Fruit fly (Drosophila melanogaster) whole organism, embryonic: ENCODE results near the gene scramb2.

Experiments used
- Bdp1 ChIP-seq: fragments of 200-800 bp; sonication (Bioruptor generic); optimal IDR thresholded peaks from 3 replicates; lab custom pipeline; 2016; ENCODE audit warnings: missing biosample characterization, missing genetic modification characterization
- C15 ChIP-seq: fragments of 200-800 bp; sonication (Bioruptor generic); IDR thresholded peaks from 3 replicates; pipeline ENCODE4 v1.3.6; 2022; ENCODE audit warnings: missing biosample characterization, missing genetic modification characterization
- CG11093 ChIP-seq: fragments of 200-800 bp; sonication (Bioruptor generic); IDR thresholded peaks from 3 replicates; pipeline ENCODE4 v1.3.6; 2022; ENCODE audit warnings: missing biosample characterization, missing genetic modification characterization
- CG12071 ChIP-seq: fragments of 200-800 bp; sonication (Bioruptor generic); optimal IDR thresholded peaks from 3 replicates; lab custom pipeline; 2018; ENCODE audit warnings: missing biosample characterization, mild to moderate bottlenecking, missing genetic modification characterization
- CG12236 ChIP-seq: fragments of 200-800 bp; sonication (Bioruptor generic); optimal IDR thresholded peaks from 2 replicates; lab custom pipeline; 2016; ENCODE audit warnings: missing biosample characterization, missing genetic modification characterization
- CG12299 ChIP-seq: fragments of 200-800 bp; sonication (Bioruptor generic); optimal IDR thresholded peaks from 2 replicates; lab custom pipeline; 2018; ENCODE audit warnings: missing biosample characterization, mild to moderate bottlenecking, missing genetic modification characterization
- CG14860 ChIP-seq: fragments of 200-800 bp; sonication (Bioruptor generic); IDR thresholded peaks from 3 replicates; pipeline ENCODE4 v1.3.6; 2022; ENCODE audit warnings: missing biosample characterization, missing genetic modification characterization; ENCODE audit not compliant: partially characterized antibody
- CG14965 ChIP-seq: fragments of 200-800 bp; sonication (Bioruptor generic); optimal IDR thresholded peaks from 2 replicates; lab custom pipeline; 2016; ENCODE audit warnings: missing biosample characterization, missing genetic modification characterization, borderline replicate concordance
- CG15073 ChIP-seq: fragments of 200-800 bp; sonication (Bioruptor generic); optimal IDR thresholded peaks from 2 replicates; lab custom pipeline; 2016; ENCODE audit warnings: missing biosample characterization, missing genetic modification characterization
- CG16813 ChIP-seq: fragments of 200-800 bp; sonication (Bioruptor generic); IDR thresholded peaks from 3 replicates; pipeline ENCODE4 v1.3.6; 2022; ENCODE audit warnings: missing biosample characterization, missing genetic modification characterization; ENCODE audit not compliant: partially characterized antibody
- CG16815 ChIP-seq: fragments of 200-800 bp; sonication (Bioruptor generic); optimal IDR thresholded peaks from 3 replicates; lab custom pipeline; 2017; ENCODE audit warnings: missing biosample characterization, mild to moderate bottlenecking, missing genetic modification characterization
- CG17385 ChIP-seq: fragments of 200-800 bp; sonication (Bioruptor generic); optimal IDR thresholded peaks from 3 replicates; lab custom pipeline; 2018; ENCODE audit warnings: missing biosample characterization, mild to moderate bottlenecking, missing genetic modification characterization
- CG17612 ChIP-seq: fragments of 200-800 bp; sonication (Bioruptor generic); IDR thresholded peaks from 2 replicates; pipeline ENCODE4 v1.3.6; 2022; ENCODE audit warnings: missing biosample characterization, missing genetic modification characterization
- CG32532 ChIP-seq: fragments of 200-800 bp; sonication (Bioruptor generic); IDR thresholded peaks from 2 replicates; pipeline ENCODE4 v1.3.6; 2022; ENCODE audit warnings: missing biosample characterization, missing genetic modification characterization
- CG3281 ChIP-seq: fragments of 200-800 bp; sonication (Bioruptor generic); optimal IDR thresholded peaks from 3 replicates; lab custom pipeline; 2017; ENCODE audit warnings: missing biosample characterization, mild to moderate bottlenecking, missing genetic modification characterization
- CG4617 ChIP-seq: fragments of 200-800 bp; sonication (Bioruptor generic); optimal IDR thresholded peaks from 3 replicates; lab custom pipeline; 2016; ENCODE audit warnings: missing biosample characterization, missing genetic modification characterization, borderline replicate concordance
- CG6254 ChIP-seq: fragments of 200-800 bp; sonication (Bioruptor generic); optimal IDR thresholded peaks from 3 replicates; lab custom pipeline; 2017; ENCODE audit warnings: mild to moderate bottlenecking, missing biosample characterization, missing genetic modification reagents, missing genetic modification characterization
- CG6683 ChIP-seq: fragments of 200-800 bp; sonication (Bioruptor generic); optimal IDR thresholded peaks from 2 replicates; lab custom pipeline; 2017; ENCODE audit warnings: missing biosample characterization, mild to moderate bottlenecking, missing genetic modification characterization, missing genetic modification reagents
- CG6689 ChIP-seq: fragments of 200-800 bp; sonication (Bioruptor generic); IDR thresholded peaks from 2 replicates; pipeline ENCODE4 v1.3.6; 2022; ENCODE audit warnings: missing biosample characterization, missing genetic modification characterization
- CG8388 ChIP-seq: fragments of 200-800 bp; sonication (Bioruptor generic); optimal IDR thresholded peaks from 2 replicates; lab custom pipeline; 2019; ENCODE audit warnings: missing biosample characterization, mild to moderate bottlenecking, missing genetic modification characterization, moderate library complexity
- CG9876 ChIP-seq: fragments of 200-800 bp; sonication (Bioruptor generic); optimal IDR thresholded peaks from 2 replicates; lab custom pipeline; 2016; ENCODE audit warnings: missing biosample characterization, missing genetic modification characterization
- D19A ChIP-seq: fragments of 200-800 bp; optimal IDR thresholded peaks from 3 replicates; lab custom pipeline; 2019; ENCODE audit warnings: missing biosample characterization, mild to moderate bottlenecking, missing genetic modification characterization, moderate library complexity
- Deaf1 ChIP-seq: fragments of 200-800 bp; optimal IDR thresholded peaks from 3 replicates; lab custom pipeline; 2019; ENCODE audit warnings: missing biosample characterization, mild to moderate bottlenecking, missing genetic modification characterization, moderate library complexity
- Dref ChIP-seq: fragments of 200-800 bp; sonication (Bioruptor generic); IDR thresholded peaks from 2 replicates; pipeline ENCODE4 v1.3.6; 2022; ENCODE audit warnings: missing biosample characterization, missing genetic modification characterization
- Gug ChIP-seq: fragments of 200-800 bp; sonication (Bioruptor generic); IDR thresholded peaks from 4 replicates; pipeline ENCODE4 v1.3.6; 2022; ENCODE audit warnings: missing biosample characterization, missing genetic modification characterization
- H15 ChIP-seq: fragments of 200-800 bp; sonication (Bioruptor generic); IDR thresholded peaks from 3 replicates; pipeline ENCODE4 v1.3.6; 2022; ENCODE audit warnings: missing biosample characterization, missing genetic modification characterization
- HmgZ ChIP-seq: fragments of 200-800 bp; sonication (Bioruptor generic); optimal IDR thresholded peaks from 2 replicates; lab custom pipeline; 2018; ENCODE audit warnings: missing biosample characterization, mild to moderate bottlenecking, missing genetic modification characterization
- Hsf ChIP-seq: fragments of 200-800 bp; sonication (Bioruptor generic); optimal IDR thresholded peaks from 3 replicates; lab custom pipeline; 2016; ENCODE audit warnings: missing biosample characterization, missing genetic modification characterization
- Myb ChIP-seq: fragments of 200-800 bp; sonication (Bioruptor generic); optimal IDR thresholded peaks from 2 replicates; lab custom pipeline; 2016; ENCODE audit warnings: missing biosample characterization, missing genetic modification characterization
- Nf-YC ChIP-seq: fragments of 200-800 bp; optimal IDR thresholded peaks from 3 replicates; lab custom pipeline; 2019; ENCODE audit warnings: missing biosample characterization, mild to moderate bottlenecking, missing genetic modification characterization, moderate library complexity
- ash1 ChIP-seq: fragments of 200-800 bp; sonication (Bioruptor generic); optimal IDR thresholded peaks from 2 replicates; lab custom pipeline; 2018; ENCODE audit warnings: missing biosample characterization, mild to moderate bottlenecking, missing genetic modification characterization
- ato ChIP-seq: fragments of 200-800 bp; sonication (Bioruptor generic); IDR thresholded peaks from 2 replicates; pipeline ENCODE4 v1.3.6; 2022; ENCODE audit warnings: missing biosample characterization, missing genetic modification characterization; ENCODE audit not compliant: partially characterized antibody
- chif ChIP-seq, 2 experiments: fragments of 200-800 bp; sonication (Bioruptor generic); optimal IDR thresholded peaks; 3 replicates each; lab custom pipeline; 2016; ENCODE audit warnings: missing biosample characterization in 2 of 2, missing genetic modification characterization in 2 of 2
- da ChIP-seq: fragments of 200-800 bp; sonication (Bioruptor generic); optimal IDR thresholded peaks from 2 replicates; lab custom pipeline; 2016; ENCODE audit warnings: missing biosample characterization, missing genetic modification characterization
- dati ChIP-seq: fragments of 200-800 bp; sonication (Bioruptor generic); IDR thresholded peaks from 2 replicates; pipeline ENCODE4 v1.3.6; 2022; ENCODE audit warnings: missing biosample characterization, missing genetic modification characterization
- dm ChIP-seq: fragments of 200-800 bp; sonication (Bioruptor generic); optimal IDR thresholded peaks from 3 replicates; lab custom pipeline; 2016; ENCODE audit warnings: missing biosample characterization, missing genetic modification characterization
- gro ChIP-seq: fragments of 200-800 bp; sonication (Bioruptor generic); optimal IDR thresholded peaks from 2 replicates; lab custom pipeline; 2016; ENCODE audit warnings: missing biosample characterization, missing genetic modification characterization
- hbn ChIP-seq: fragments of 200-800 bp; sonication (Bioruptor generic); IDR thresholded peaks from 2 replicates; pipeline ENCODE4 v1.3.6; 2022; ENCODE audit warnings: missing biosample characterization, missing genetic modification characterization; ENCODE audit not compliant: partially characterized antibody
- inv ChIP-seq: fragments of 200-800 bp; sonication (Bioruptor generic); IDR thresholded peaks from 2 replicates; pipeline ENCODE4 v1.3.6; 2022; ENCODE audit warnings: missing biosample characterization, missing genetic modification characterization; ENCODE audit not compliant: partially characterized antibody
- kay ChIP-seq: fragments of 200-800 bp; sonication (Bioruptor generic); optimal IDR thresholded peaks from 2 replicates; lab custom pipeline; 2016; ENCODE audit warnings: missing biosample characterization, missing genetic modification characterization
- lbe ChIP-seq: fragments of 200-800 bp; sonication (Bioruptor generic); optimal IDR thresholded peaks from 2 replicates; lab custom pipeline; 2016; ENCODE audit warnings: missing biosample characterization, mild to moderate bottlenecking, missing genetic modification characterization
- nerfin-1 ChIP-seq: fragments of 200-800 bp; sonication (Bioruptor generic); optimal IDR thresholded peaks from 3 replicates; lab custom pipeline; 2019; ENCODE audit warnings: missing biosample characterization, mild to moderate bottlenecking, missing genetic modification characterization, moderate library complexity
- org-1 ChIP-seq: fragments of 200-800 bp; sonication (Bioruptor generic); optimal IDR thresholded peaks from 2 replicates; lab custom pipeline; 2017; ENCODE audit warnings: missing biosample characterization, missing genetic modification characterization
- otp ChIP-seq: fragments of 200-800 bp; sonication (Bioruptor generic); IDR thresholded peaks from 3 replicates; pipeline ENCODE4, ENCODE4 v1.3.6; 2022; ENCODE audit warnings: missing biosample characterization, missing genetic modification characterization
- pfk ChIP-seq: fragments of 200-800 bp; sonication (Bioruptor generic); optimal IDR thresholded peaks from 2 replicates; lab custom pipeline; 2018; ENCODE audit warnings: missing biosample characterization, mild to moderate bottlenecking, missing genetic modification characterization, moderate library complexity
- psq ChIP-seq: fragments of 200-800 bp; sonication (Bioruptor generic); optimal IDR thresholded peaks from 2 replicates; lab custom pipeline; 2017; ENCODE audit warnings: missing biosample characterization, missing genetic modification characterization
- sens-2 ChIP-seq: fragments of 200-800 bp; sonication (Bioruptor generic); IDR thresholded peaks from 2 replicates; pipeline ENCODE4 v1.3.6; 2022; ENCODE audit warnings: missing biosample characterization, missing genetic modification characterization
- twi ChIP-seq: fragments of 200-800 bp; optimal IDR thresholded peaks from 2 replicates; lab custom pipeline; 2019; ENCODE audit warnings: missing biosample characterization, mild to moderate bottlenecking, missing genetic modification characterization, moderate library complexity
- zfh2 ChIP-seq: fragments of 200-800 bp; sonication (Bioruptor generic); optimal IDR thresholded peaks from 2 replicates; lab custom pipeline; 2016; ENCODE audit warnings: missing biosample characterization, missing genetic modification characterization

scramb2 gene

dm6 chr3L:3083329-3084083, 36.9 kb upstream of the scramb2 start (continued):
- peak; percentile 18 for TF ChIP-seq Nf-YC
- peak; percentile 78 for TF ChIP-seq HmgZ (tag; lab: Kevin White, UChicago)
- no peak for TF ChIP-seq H15 (GFP tag; lab: Robert Waterston, UW)
- peak; percentile 61 for TF ChIP-seq CG3281
- TF ChIP-seq CG6254 (GFP tag; lab: Kevin White, UChicago) = peak; percentile 77
- TF ChIP-seq CG14965 (GFP tag; lab: Kevin White, UChicago) = no peak
- TF ChIP-seq CG6689 (GFP tag; lab: Robert Waterston, UW) = peak; percentile 54; the same call in 1 of the 2 replicates
- TF ChIP-seq CG4617 (GFP tag; lab: Kevin White, UChicago) = no peak
- peak; percentile 11 for TF ChIP-seq dm (GFP tag; lab: Kevin White, UChicago)
- peak; percentile 4 for TF ChIP-seq CG12299 (tag; lab: Kevin White, UChicago)
- TF ChIP-seq lbe = peak; percentile 36
- TF ChIP-seq nerfin-1 (tag; lab: Kevin White, UChicago) = peak; percentile 44
- no peak for TF ChIP-seq CG16815 (GFP tag; lab: Kevin White, UChicago)
- peak; percentile 7; the same call in 1 of the 2 replicates for TF ChIP-seq sens-2 (GFP tag; lab: Robert Waterston, UW)
- peak; percentile 45 for TF ChIP-seq CG32532
- no peak for TF ChIP-seq CG15073 (GFP tag; lab: Kevin White, UChicago)
- peak; percentile 11 for TF ChIP-seq psq
- 0 out of 2 replicates have a peak, but pooled peaks have one; percentile 31 for TF ChIP-seq CG17612 (GFP tag; lab: Robert Waterston, UW)
- no peak for TF ChIP-seq CG16813 (GFP tag; lab: Robert Waterston, UW)
- no peak for TF ChIP-seq da
- no peak for TF ChIP-seq zfh2 (GFP tag; lab: Kevin White, UChicago)
- no peak for TF ChIP-seq Deaf1 (tag; lab: Kevin White, UChicago)
- peak; percentile 23 for TF ChIP-seq D19A (tag; lab: Kevin White, UChicago)
- no peak for TF ChIP-seq hbn (GFP tag; lab: Robert Waterston, UW)
- no peak for TF ChIP-seq Hsf (GFP tag; lab: Kevin White, UChicago)
- TF ChIP-seq CG11093 (GFP tag; lab: Robert Waterston, UW) = 0 out of 3 replicates have a peak, but pooled peaks have one; percentile 44
- no peak for TF ChIP-seq dati (GFP tag; lab: Robert Waterston, UW)
- TF ChIP-seq CG12236 (GFP tag; lab: Kevin White, UChicago) = peak; percentile 33
- no peak for TF ChIP-seq C15 (GFP tag; lab: Robert Waterston, UW)
- TF ChIP-seq kay (GFP tag; lab: Kevin White, UChicago) = peak; percentile 20
- TF ChIP-seq twi (tag; lab: Kevin White, UChicago) = no peak
- TF ChIP-seq chif (GFP tag; optimal IDR thresholded peaks at IDR 0.05; lab: Kevin White, UChicago) = peak; percentile 13 to 28
- peak; percentile 63 for TF ChIP-seq CG12071 (GFP tag; lab: Kevin White, UChicago)
- TF ChIP-seq gro = no peak
- peak; percentile 17 for TF ChIP-seq Myb (GFP tag; lab: Kevin White, UChicago)
- peak; percentile 92 for TF ChIP-seq otp (GFP tag; lab: Robert Waterston, UW)
- peak; percentile 46 for TF ChIP-seq CG9876
- no peak for TF ChIP-seq CG14860 (GFP tag; lab: Robert Waterston, UW)
- TF ChIP-seq ash1 (GFP tag; lab: Kevin White, UChicago) = no peak
- peak; percentile 10 for TF ChIP-seq CG8388 (GFP tag; lab: Kevin White, UChicago)
- peak; percentile 54 for TF ChIP-seq org-1
- TF ChIP-seq inv = no peak
- no peak for TF ChIP-seq ato (GFP tag; lab: Robert Waterston, UW)
- peak; percentile 37 for TF ChIP-seq CG17385 (GFP tag; lab: Kevin White, UChicago)
- peak; percentile 43 for TF ChIP-seq CG6683 (GFP tag; lab: Kevin White, UChicago)
- TF ChIP-seq pfk (GFP tag; lab: Kevin White, UChicago) = peak; percentile 16
- peak; percentile 49 for TF ChIP-seq Dref
- peak; percentile 16; the same call in 1 of the 4 replicates for TF ChIP-seq Gug
- TF ChIP-seq Bdp1 (GFP tag; lab: Kevin White, UChicago) = peak; percentile 44
